Fruit fly (Drosophila melanogaster) whole organism, embryonic: ENCODE results near the gene CG42758.

Experiments
- Atf3 ChIP-seq: fragments of 200-800 bp; sonication (Bioruptor generic); optimal IDR thresholded peaks from 3 replicates; lab custom pipeline; 2016; ENCODE audit warnings: missing biosample characterization, missing genetic modification characterization
- Atf6 ChIP-seq: fragments of 200-800 bp; sonication (Bioruptor generic); IDR thresholded peaks from 2 replicates; pipeline ENCODE4 v1.3.6; 2022; ENCODE audit warnings: missing biosample characterization, missing genetic modification characterization
- BtbVII ChIP-seq: fragments of 200-800 bp; sonication (Bioruptor generic); optimal IDR thresholded peaks from 3 replicates; lab custom pipeline; 2017; ENCODE audit warnings: missing biosample characterization, mild to moderate bottlenecking, missing genetic modification characterization
- Bteb2 ChIP-seq: fragments of 200-800 bp; sonication (Bioruptor generic); optimal IDR thresholded peaks from 2 replicates; lab custom pipeline; 2016; ENCODE audit warnings: missing biosample characterization, missing genetic modification characterization
- CG1024 ChIP-seq: fragments of 200-800 bp; sonication (Bioruptor generic); IDR thresholded peaks from 2 replicates; pipeline ENCODE4 v1.3.6; 2022; ENCODE audit warnings: missing biosample characterization, missing genetic modification characterization
- CG10431 ChIP-seq: fragments of 200-800 bp; sonication (Bioruptor generic); optimal IDR thresholded peaks from 3 replicates; lab custom pipeline; 2018; ENCODE audit warnings: missing biosample characterization, mild to moderate bottlenecking, missing genetic modification characterization
- CG11456 ChIP-seq: fragments of 200-800 bp; sonication (Bioruptor generic); IDR thresholded peaks from 3 replicates; pipeline ENCODE4 v1.3.6; 2022; ENCODE audit warnings: missing biosample characterization, missing genetic modification characterization
- CG11696 ChIP-seq: fragments of 200-800 bp; sonication (Bioruptor generic); IDR thresholded peaks from 2 replicates; pipeline ENCODE4 v1.3.6; 2022; ENCODE audit warnings: missing biosample characterization, missing genetic modification characterization
- CG12155 ChIP-seq: fragments of 200-800 bp; sonication (Bioruptor generic); optimal IDR thresholded peaks from 3 replicates; lab custom pipeline; 2016; ENCODE audit warnings: missing biosample characterization, missing genetic modification characterization
- CG13775 ChIP-seq: fragments of 200-800 bp; sonication (Bioruptor generic); optimal IDR thresholded peaks from 3 replicates; lab custom pipeline; 2017; ENCODE audit warnings: missing biosample characterization, mild to moderate bottlenecking, missing genetic modification characterization
- CG14441 ChIP-seq: fragments of 200-800 bp; sonication (Bioruptor generic); IDR thresholded peaks from 2 replicates; pipeline ENCODE4 v1.3.6; 2022; ENCODE audit warnings: missing biosample characterization, missing genetic modification characterization
- CG2129 ChIP-seq: fragments of 200-800 bp; sonication (Bioruptor generic); IDR thresholded peaks from 2 replicates; pipeline ENCODE4 v1.3.6; 2022; ENCODE audit warnings: missing biosample characterization, missing genetic modification characterization; ENCODE audit not compliant: partially characterized antibody
- CG4707 ChIP-seq: fragments of 200-800 bp; sonication (Bioruptor generic); optimal IDR thresholded peaks from 2 replicates; lab custom pipeline; 2018; ENCODE audit warnings: missing biosample characterization, mild to moderate bottlenecking, missing genetic modification characterization, moderate library complexity
- CG6813 ChIP-seq: fragments of 200-800 bp; sonication (Bioruptor generic); optimal IDR thresholded peaks from 2 replicates; lab custom pipeline; 2017; ENCODE audit warnings: missing biosample characterization, missing genetic modification characterization, mild to moderate bottlenecking, moderate library complexity, missing genetic modification reagents
- Dp ChIP-seq: fragments of 200-800 bp; sonication (Bioruptor generic); optimal IDR thresholded peaks from 2 replicates; lab custom pipeline; 2018; ENCODE audit warnings: missing biosample characterization, mild to moderate bottlenecking, missing genetic modification characterization, moderate library complexity
- Fer2 ChIP-seq: fragments of 200-800 bp; sonication (Bioruptor generic); optimal IDR thresholded peaks from 2 replicates; lab custom pipeline; 2018; ENCODE audit warnings: missing biosample characterization, mild to moderate bottlenecking, missing genetic modification characterization, moderate library complexity
- HLH3B ChIP-seq: fragments of 200-800 bp; sonication (Bioruptor generic); IDR thresholded peaks from 2 replicates; pipeline ENCODE4 v1.3.6; 2022; ENCODE audit warnings: missing biosample characterization, missing genetic modification characterization
- HmgD ChIP-seq: fragments of 200-800 bp; sonication (Bioruptor generic); optimal IDR thresholded peaks from 3 replicates; lab custom pipeline; 2016; ENCODE audit warnings: missing biosample characterization, missing genetic modification characterization
- Hmx ChIP-seq: fragments of 200-800 bp; sonication (Bioruptor generic); optimal IDR thresholded peaks from 2 replicates; lab custom pipeline; 2016; ENCODE audit warnings: missing biosample characterization, missing genetic modification characterization
- Hsf ChIP-seq: fragments of 200-800 bp; sonication (Bioruptor generic); optimal IDR thresholded peaks from 3 replicates; lab custom pipeline; 2016; ENCODE audit warnings: missing biosample characterization, missing genetic modification characterization
- Kr ChIP-seq: fragments of 200-800 bp; sonication (Bioruptor generic); optimal IDR thresholded peaks from 2 replicates; lab custom pipeline; 2017; ENCODE audit warnings: missing biosample characterization, mild to moderate bottlenecking, missing genetic modification characterization
- Meics ChIP-seq: fragments of 200-800 bp; sonication (Bioruptor generic); optimal IDR thresholded peaks from 2 replicates; lab custom pipeline; 2017; ENCODE audit warnings: missing biosample characterization, mild to moderate bottlenecking, missing genetic modification characterization
- PHDP ChIP-seq: fragments of 200-800 bp; sonication (Bioruptor generic); optimal IDR thresholded peaks from 3 replicates; lab custom pipeline; 2018; ENCODE audit warnings: missing biosample characterization, mild to moderate bottlenecking, missing genetic modification characterization, moderate library complexity
- Sry-β ChIP-seq: fragments of 200-800 bp; sonication (Bioruptor generic); optimal IDR thresholded peaks from 2 replicates; lab custom pipeline; 2018; ENCODE audit warnings: missing biosample characterization, mild to moderate bottlenecking, missing genetic modification characterization, moderate library complexity
- Vsx1 ChIP-seq: fragments of 200-800 bp; sonication (Bioruptor generic); optimal IDR thresholded peaks from 2 replicates; lab custom pipeline; 2017; ENCODE audit warnings: missing biosample characterization, mild to moderate bottlenecking, missing genetic modification characterization, missing genetic modification reagents
- ab ChIP-seq: fragments of 200-800 bp; sonication (Bioruptor generic); optimal IDR thresholded peaks from 2 replicates; lab custom pipeline; 2016; ENCODE audit warnings: missing biosample characterization, missing genetic modification characterization
- al ChIP-seq: fragments of 200-800 bp; sonication (Bioruptor generic); IDR thresholded peaks from 2 replicates; pipeline ENCODE4 v1.3.6; 2022; ENCODE audit warnings: missing biosample characterization, missing genetic modification characterization
- bigmax ChIP-seq: fragments of 200-800 bp; sonication (Bioruptor generic); optimal IDR thresholded peaks from 2 replicates; lab custom pipeline; 2018; ENCODE audit warnings: missing biosample characterization, mild to moderate bottlenecking, missing genetic modification characterization
- cato ChIP-seq: fragments of 200-800 bp; sonication (Bioruptor generic); optimal IDR thresholded peaks from 2 replicates; lab custom pipeline; 2016; ENCODE audit warnings: missing biosample characterization, missing genetic modification characterization, borderline replicate concordance
- corto ChIP-seq: fragments of 200-800 bp; sonication (Bioruptor generic); optimal IDR thresholded peaks from 2 replicates; lab custom pipeline; 2016; ENCODE audit warnings: missing biosample characterization, mild to moderate bottlenecking, missing genetic modification characterization, moderate library complexity
- crol ChIP-seq: fragments of 200-800 bp; sonication (Bioruptor generic); IDR thresholded peaks from 2 replicates; pipeline ENCODE4 v1.3.6; 2022; ENCODE audit warnings: missing biosample characterization, missing genetic modification characterization
- disco-r ChIP-seq: fragments of 200-800 bp; sonication (Bioruptor generic); optimal IDR thresholded peaks from 2 replicates; lab custom pipeline; 2016; ENCODE audit warnings: missing biosample characterization, missing genetic modification characterization
- gcm ChIP-seq: fragments of 200-800 bp; sonication (Bioruptor generic); optimal IDR thresholded peaks from 2 replicates; lab custom pipeline; 2019; ENCODE audit warnings: missing biosample characterization, mild to moderate bottlenecking, missing genetic modification characterization, moderate library complexity
- gsb ChIP-seq: fragments of 200-800 bp; sonication (Bioruptor generic); IDR thresholded peaks from 2 replicates; pipeline ENCODE4 v1.3.6; 2022; ENCODE audit warnings: missing biosample characterization, missing genetic modification characterization
- inv ChIP-seq: fragments of 200-800 bp; sonication (Bioruptor generic); IDR thresholded peaks from 2 replicates; pipeline ENCODE4 v1.3.6; 2022; ENCODE audit warnings: missing biosample characterization, missing genetic modification characterization; ENCODE audit not compliant: partially characterized antibody
- jumu ChIP-seq: fragments of 200-800 bp; sonication (Bioruptor generic); optimal IDR thresholded peaks from 3 replicates; lab custom pipeline; 2016; ENCODE audit warnings: missing biosample characterization, missing genetic modification characterization
- kah ChIP-seq: fragments of 200-800 bp; sonication (Bioruptor generic); optimal IDR thresholded peaks from 2 replicates; lab custom pipeline; 2018; ENCODE audit warnings: missing biosample characterization, mild to moderate bottlenecking, missing genetic modification characterization
- klu ChIP-seq: fragments of 200-800 bp; sonication (Bioruptor generic); IDR thresholded peaks from 2 replicates; pipeline ENCODE4 v1.3.6; 2022; ENCODE audit warnings: missing biosample characterization, missing genetic modification characterization
- luna ChIP-seq: fragments of 200-800 bp; sonication (Bioruptor generic); optimal IDR thresholded peaks from 2 replicates; lab custom pipeline; 2016; ENCODE audit warnings: missing biosample characterization, missing genetic modification characterization
- maf-S ChIP-seq: fragments of 200-800 bp; sonication (Bioruptor generic); optimal IDR thresholded peaks from 2 replicates; lab custom pipeline; 2016; ENCODE audit warnings: missing biosample characterization, missing genetic modification characterization
- nau ChIP-seq: fragments of 200-800 bp; sonication (Bioruptor generic); optimal IDR thresholded peaks from 3 replicates; lab custom pipeline; 2017; ENCODE audit warnings: missing biosample characterization, mild to moderate bottlenecking, missing genetic modification characterization, missing genetic modification reagents
- pan ChIP-seq, 4 experiments: fragments of >200 bp in 3 of 4; fragments of 200-800 bp in 1 of 4; sonication (Bioruptor generic) in 1 of 4; optimal IDR thresholded peaks in 3 of 4; IDR thresholded peaks in 1 of 4; 2 replicates each; pipeline versions ENCODE4 v1.3.6 to Lab custom; 2017 to 2022; ENCODE audit warnings: missing biosample characterization in 2 of 4, missing genetic modification characterization in 2 of 4, mixed read lengths in 1 of 4
- repo ChIP-seq: fragments of 200-800 bp; sonication (Bioruptor generic); optimal IDR thresholded peaks from 2 replicates; lab custom pipeline; 2016; ENCODE audit warnings: missing biosample characterization, missing genetic modification characterization
- sob ChIP-seq: fragments of 200-800 bp; sonication (Bioruptor generic); IDR thresholded peaks from 2 replicates; pipeline ENCODE4 v1.3.6; 2022; ENCODE audit warnings: missing biosample characterization, missing genetic modification characterization
- trh ChIP-seq: fragments of 200-800 bp; sonication (Bioruptor generic); optimal IDR thresholded peaks from 2 replicates; lab custom pipeline; 2016; ENCODE audit warnings: missing biosample characterization, missing genetic modification characterization
- usp ChIP-seq: fragments of >200 bp; optimal IDR thresholded peaks from 2 replicates; lab custom pipeline; 2017; ENCODE audit warnings: missing biosample characterization, missing genetic modification characterization
- wdn ChIP-seq: fragments of 200-800 bp; sonication (Bioruptor generic); IDR thresholded peaks from 2 replicates; pipeline ENCODE4 v1.3.6; 2022; ENCODE audit warnings: missing biosample characterization, missing genetic modification characterization
- zf30C ChIP-seq: fragments of 200-800 bp; sonication (Bioruptor generic); optimal IDR thresholded peaks from 3 replicates; lab custom pipeline; 2018; ENCODE audit warnings: missing biosample characterization, mild to moderate bottlenecking, missing genetic modification characterization

CG42758 gene

DNA sequence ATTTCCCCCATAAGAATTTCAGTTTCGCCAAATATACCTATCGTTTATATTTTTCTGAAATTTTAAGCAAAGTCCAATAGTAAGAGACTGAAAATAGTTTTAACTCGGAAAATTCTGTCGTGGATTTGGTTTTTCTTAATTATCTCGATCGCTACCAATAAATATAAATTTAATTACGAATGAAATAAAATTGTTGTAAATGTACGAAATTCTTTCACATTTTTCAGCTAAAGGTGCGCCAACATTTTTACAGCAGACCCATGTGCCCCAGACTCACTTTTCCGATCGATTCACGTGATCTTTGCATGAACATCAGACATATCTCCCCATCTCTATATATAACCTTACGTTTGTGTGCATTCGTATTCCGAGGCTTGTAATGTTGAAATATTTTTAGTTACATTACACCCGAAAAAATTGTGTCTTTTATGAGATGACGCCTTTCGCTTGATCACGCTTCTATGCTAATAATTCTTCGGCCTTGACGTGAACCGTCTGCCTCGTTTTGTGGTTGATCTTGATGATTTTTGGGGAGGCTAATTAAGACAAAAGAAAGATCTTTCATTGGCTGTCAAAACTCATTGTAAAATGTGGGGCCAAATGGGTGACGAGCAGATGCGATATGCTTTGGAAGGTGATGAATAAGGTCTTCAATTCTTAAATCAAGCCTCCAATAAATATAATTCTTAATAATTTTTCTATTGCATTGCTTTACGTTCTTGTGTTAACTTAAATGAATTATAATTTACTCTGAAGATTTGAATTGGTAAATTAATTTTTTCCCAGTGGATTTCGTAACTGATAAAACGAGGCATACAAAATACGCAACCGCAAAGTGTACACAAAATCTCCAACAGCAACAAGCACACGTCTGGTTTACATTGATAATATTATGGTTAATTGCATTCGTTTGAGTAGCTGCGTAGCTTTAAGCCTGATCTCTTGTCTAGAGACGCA lies 22.0 kb upstream of the CG42758 start (continued):
- TF ChIP-seq CG13775 (peak; percentile 6), crol (GFP tag; lab: Robert Waterston, UW) (no peak), usp (GFP tag; lab: Kevin White, UChicago) (no peak), Fer2 (tag; lab: Kevin White, UChicago) (no peak), trh (no peak), nau (GFP tag; lab: Kevin White, UChicago) (peak; percentile 59), CG11696 (GFP tag; lab: Robert Waterston, UW) (0 out of 2 replicates have a peak, but pooled peaks have one; percentile 28), CG1024 (GFP tag; lab: Robert Waterston, UW) (no peak), luna (no peak), gsb (GFP tag; lab: Robert Waterston, UW) (0 out of 2 replicates have a peak, but pooled peaks have one; percentile 37), PHDP (tag; lab: Kevin White, UChicago) (peak; percentile 51), Atf6 (no peak), BtbVII (GFP tag; lab: Kevin White, UChicago) (peak; percentile 39), CG11456 (GFP tag; lab: Robert Waterston, UW) (no peak), wdn (no peak), kah (peak; percentile 37), repo (no peak), Vsx1 (GFP tag; lab: Kevin White, UChicago) (peak; percentile 64), Sry-β (GFP tag; lab: Kevin White, UChicago) (no peak), Hmx (GFP tag; lab: Kevin White, UChicago) (no peak), CG14441 (peak; percentile 39; the same call in 1 of the 2 replicates), Meics (peak; percentile 52), sob (GFP tag; lab: Robert Waterston, UW) (0 out of 2 replicates have a peak, but pooled peaks have one; percentile 28), HmgD (no peak), CG12155 (GFP tag; lab: Kevin White, UChicago) (no peak), Bteb2 (no peak), ab (GFP tag; lab: Kevin White, UChicago) (no peak), bigmax (no peak), pan (optimal IDR thresholded peaks at IDR 0.05; lab: Kevin White, UChicago) (no peak), pan (GFP tag; optimal IDR thresholded peaks at IDR 0.05 in 1 of 2, IDR thresholded peaks at IDR 0.05 in 1 of 2) (peak in 1 of 2 experiments; percentile 44), gcm (GFP tag; lab: Kevin White, UChicago) (peak; percentile 19), Dp (GFP tag; lab: Kevin White, UChicago) (no peak), CG6813 (GFP tag; lab: Kevin White, UChicago) (peak; percentile 34), Atf3 (GFP tag; lab: Kevin White, UChicago) (no peak), Hsf (GFP tag; lab: Kevin White, UChicago) (peak; percentile 30), CG2129 (no peak), maf-S (GFP tag; lab: Kevin White, UChicago) (no peak), CG4707 (GFP tag; lab: Kevin White, UChicago) (no peak), cato (GFP tag; lab: Kevin White, UChicago) (peak; percentile 53), jumu (GFP tag; lab: Kevin White, UChicago) (no peak), disco-r (GFP tag; lab: Kevin White, UChicago) (no peak), corto (GFP tag; lab: Kevin White, UChicago) (no peak), HLH3B (0 out of 2 replicates have a peak, but pooled peaks have one; percentile 25), inv (GFP tag; lab: Robert Waterston, UW) (no peak), klu (no peak), al (GFP tag; lab: Robert Waterston, UW) (no peak), CG10431 (GFP tag; lab: Kevin White, UChicago) (no peak), zf30C (GFP tag; lab: Kevin White, UChicago) (peak; percentile 63), Kr (GFP tag; lab: Kevin White, UChicago) (no peak)
